Worm (Caenorhabditis elegans) whole organism, L4 larva: ENCODE results near the gene his-70.

Source experiments
- F49E8.2 ChIP-seq: sonication (generic microtip); optimal IDR thresholded peaks from 2 replicates; lab custom pipeline; 2016; ENCODE audit warnings: missing compliant biosample characterization, mild to moderate bottlenecking, missing genetic modification characterization, borderline replicate concordance
- R02D3.7 ChIP-seq: fragments of 150-350 bp; sonication (generic microtip); optimal IDR thresholded peaks from 3 replicates; lab custom pipeline; 2014; ENCODE audit warnings: missing biosample characterization, missing genetic modification characterization
- T26A8.4 ChIP-seq: fragments of 200-800 bp; sonication (Bioruptor generic); IDR thresholded peaks from 2 replicates; pipeline ENCODE4 v1.3.6; 2022; ENCODE audit warnings: missing genetic modification characterization, missing compliant biosample characterization
- Y105C5A.15 ChIP-seq: fragments of 200-800 bp; sonication (Bioruptor generic); IDR thresholded peaks from 2 replicates; pipeline ENCODE4 v1.3.6; 2022; ENCODE audit warnings: missing genetic modification characterization, missing compliant biosample characterization
- Y48G9A.11 ChIP-seq: fragments of 200-800 bp; sonication (Bioruptor generic); IDR thresholded peaks from 2 replicates; pipeline ENCODE4 v1.3.6; 2022; ENCODE audit warnings: missing genetic modification reagents, missing genetic modification characterization, missing compliant biosample characterization
- Y5F2A.4 ChIP-seq: fragments of 200-800 bp; sonication (Bioruptor generic); optimal IDR thresholded peaks from 2 replicates; lab custom pipeline; 2018; ENCODE audit warnings: mild to moderate bottlenecking, missing genetic modification characterization, missing compliant biosample characterization
- Y75B8A.6 ChIP-seq: fragments of 200-800 bp; sonication (Bioruptor generic); IDR thresholded peaks from 2 replicates; pipeline ENCODE4 v1.3.6; 2022; ENCODE audit warnings: missing genetic modification reagents, missing genetic modification characterization, missing compliant biosample characterization
- ZK337.2 ChIP-seq: fragments of 200-800 bp; sonication (Bioruptor generic); IDR thresholded peaks from 2 replicates; pipeline ENCODE4 v1.3.6; 2022; ENCODE audit warnings: missing genetic modification reagents, missing genetic modification characterization, missing compliant biosample characterization
- ama-1 ChIP-seq: fragments of 150-350 bp; optimal IDR thresholded peaks from 2 replicates; lab custom pipeline; 2014; ENCODE audit warnings: inconsistent platforms, mixed read lengths
- attf-4 ChIP-seq: sonication (generic microtip); optimal IDR thresholded peaks from 3 replicates; lab custom pipeline; 2017; ENCODE audit warnings: missing biosample characterization, missing genetic modification characterization
- ceh-20 ChIP-seq: fragments of 200-800 bp; sonication (Bioruptor generic); IDR thresholded peaks from 2 replicates; pipeline ENCODE4 v1.3.6; 2022; ENCODE audit warnings: missing genetic modification reagents, missing genetic modification characterization, missing compliant biosample characterization
- ceh-28 ChIP-seq: fragments of 150-350 bp; optimal IDR thresholded peaks from 2 replicates; lab custom pipeline; 2014; ENCODE audit warnings: missing biosample characterization, missing genetic modification reagents, missing genetic modification characterization
- ceh-32 ChIP-seq: sonication (generic microtip); optimal IDR thresholded peaks from 2 replicates; lab custom pipeline; 2016; ENCODE audit warnings: mild to moderate bottlenecking, missing genetic modification characterization, missing compliant biosample characterization; ENCODE audit not compliant: poor library complexity
- ceh-44 ChIP-seq: fragments of 200-800 bp; sonication (Bioruptor generic); IDR thresholded peaks from 2 replicates; pipeline ENCODE4 v1.3.6; 2022; ENCODE audit warnings: missing genetic modification reagents, missing genetic modification characterization, missing compliant biosample characterization
- ceh-82 ChIP-seq: sonication (generic microtip); optimal IDR thresholded peaks from 2 replicates; lab custom pipeline; 2017; ENCODE audit warnings: missing biosample characterization, missing genetic modification characterization
- ces-1 ChIP-seq: fragments of 150-350 bp; sonication (generic microtip); optimal IDR thresholded peaks from 4 replicates; lab custom pipeline; 2014; ENCODE audit warnings: missing biosample characterization, missing genetic modification reagents, missing genetic modification characterization
- ctbp-1 ChIP-seq: fragments of 200-800 bp; sonication (Bioruptor generic); IDR thresholded peaks from 2 replicates; pipeline ENCODE4 v1.3.6; 2022; ENCODE audit warnings: missing genetic modification reagents, missing genetic modification characterization, missing compliant biosample characterization
- daf-12 ChIP-seq: fragments of 150-350 bp; optimal IDR thresholded peaks from 2 replicates; lab custom pipeline; 2014; ENCODE audit warnings: missing biosample characterization, missing genetic modification reagents, missing genetic modification characterization
- daf-8 ChIP-seq: fragments of 200-800 bp; sonication (Bioruptor generic); IDR thresholded peaks from 2 replicates; pipeline ENCODE4 v1.3.6; 2022; ENCODE audit warnings: missing genetic modification characterization, missing compliant biosample characterization
- dmd-8 ChIP-seq: fragments of 200-800 bp; sonication (Bioruptor generic); IDR thresholded peaks from 2 replicates; pipeline ENCODE4 v1.3.6; 2022; ENCODE audit warnings: missing genetic modification characterization, missing compliant biosample characterization
- duxl-1 ChIP-seq: sonication (generic microtip); optimal IDR thresholded peaks from 2 replicates; lab custom pipeline; 2016; ENCODE audit warnings: mild to moderate bottlenecking, missing genetic modification characterization, moderate library complexity, missing compliant biosample characterization; ENCODE audit not compliant: poor library complexity
- dve-1 ChIP-seq: sonication (generic microtip); optimal IDR thresholded peaks from 2 replicates; lab custom pipeline; 2017; ENCODE audit warnings: antibody characterized with exemption, mild to moderate bottlenecking, missing genetic modification characterization, missing compliant biosample characterization; ENCODE audit not compliant: insufficient read depth
- fos-1 ChIP-seq: fragments of 150-350 bp; optimal IDR thresholded peaks from 2 replicates; lab custom pipeline; 2014; ENCODE audit warnings: missing biosample characterization, missing genetic modification characterization
- hif-1 ChIP-seq, 2 experiments: sonication (generic microtip); optimal IDR thresholded peaks; 2 replicates each; lab custom pipeline; 2016 to 2017; ENCODE audit warnings: missing compliant biosample characterization in 2 of 2, missing genetic modification characterization in 2 of 2, missing genetic modification reagents in 2 of 2, missing genotype in 2 of 2, mild to moderate bottlenecking in 1 of 2
- lim-7 ChIP-seq: fragments of 200-800 bp; sonication (Bioruptor generic); IDR thresholded peaks from 2 replicates; pipeline ENCODE4 v1.3.6; 2022; ENCODE audit warnings: missing genetic modification characterization, missing compliant biosample characterization
- lin-1 ChIP-seq: fragments of 200-800 bp; sonication (Bioruptor generic); IDR thresholded peaks from 2 replicates; pipeline ENCODE4 v1.3.6; 2022; ENCODE audit warnings: missing genetic modification reagents, missing genetic modification characterization, missing compliant biosample characterization
- lin-13 ChIP-seq: fragments of 150-350 bp; optimal IDR thresholded peaks from 2 replicates; lab custom pipeline; 2014; ENCODE audit warnings: missing biosample characterization, missing genetic modification reagents, missing genetic modification characterization
- lin-15B ChIP-seq: fragments of 150-350 bp; sonication (generic microtip); optimal IDR thresholded peaks from 3 replicates; lab custom pipeline; 2014; ENCODE audit warnings: missing biosample characterization, missing genetic modification characterization
- lin-29 ChIP-seq: fragments of 200-800 bp; sonication (Bioruptor generic); IDR thresholded peaks from 2 replicates; pipeline ENCODE4 v1.3.6; 2022; ENCODE audit warnings: missing genetic modification reagents, missing genetic modification characterization, missing compliant biosample characterization
- lir-3 ChIP-seq: sonication (generic microtip); optimal IDR thresholded peaks from 2 replicates; lab custom pipeline; 2016; ENCODE audit warnings: mild to moderate bottlenecking, missing genetic modification characterization, missing compliant biosample characterization
- madf-9 ChIP-seq: fragments of 200-800 bp; sonication (Bioruptor generic); conservative IDR thresholded peaks from 2 replicates; pipeline ENCODE4 v1.3.6; 2022; ENCODE audit warnings: missing genetic modification reagents, missing genetic modification characterization, missing compliant biosample characterization
- mdt-29 ChIP-seq: fragments of 200-800 bp; sonication (Bioruptor generic); IDR thresholded peaks from 2 replicates; pipeline ENCODE4 v1.3.6; 2022; ENCODE audit warnings: missing genetic modification reagents, missing genetic modification characterization, missing compliant biosample characterization
- mep-1 ChIP-seq: fragments of 150-350 bp; sonication (generic microtip); optimal IDR thresholded peaks from 3 replicates; lab custom pipeline; 2014; ENCODE audit warnings: missing biosample characterization, missing genetic modification characterization
- mxl-2 ChIP-seq: fragments of 200-800 bp; sonication (Bioruptor generic); conservative IDR thresholded peaks from 2 replicates; pipeline ENCODE4 v1.3.6; 2022; ENCODE audit warnings: missing genetic modification reagents, missing genetic modification characterization, missing compliant biosample characterization
- mxl-3 ChIP-seq: fragments of 200-800 bp; sonication (Bioruptor generic); optimal IDR thresholded peaks from 2 replicates; lab custom pipeline; 2018; ENCODE audit warnings: mild to moderate bottlenecking, missing genetic modification characterization, missing compliant biosample characterization
- nhr-10 ChIP-seq: fragments of 150-350 bp; optimal IDR thresholded peaks from 2 replicates; lab custom pipeline; 2014; ENCODE audit warnings: missing biosample characterization, missing genetic modification characterization
- nhr-102 ChIP-seq: sonication (generic microtip); optimal IDR thresholded peaks from 2 replicates; lab custom pipeline; 2016; ENCODE audit warnings: mild to moderate bottlenecking, missing genetic modification characterization, moderate library complexity, missing compliant biosample characterization
- nhr-11 ChIP-seq: fragments of 150-350 bp; optimal IDR thresholded peaks from 2 replicates; lab custom pipeline; 2014; ENCODE audit warnings: missing biosample characterization, missing genetic modification characterization
- nhr-25 ChIP-seq: sonication (generic microtip); optimal IDR thresholded peaks from 2 replicates; lab custom pipeline; 2017; ENCODE audit warnings: missing genetic modification characterization, mild to moderate bottlenecking, missing compliant biosample characterization, antibody characterized with exemption, moderate library complexity, borderline replicate concordance; ENCODE audit not compliant: insufficient read depth
- nhr-28 ChIP-seq: fragments of 150-350 bp; optimal IDR thresholded peaks from 2 replicates; lab custom pipeline; 2014; ENCODE audit warnings: missing biosample characterization, missing genetic modification characterization
- nhr-41 ChIP-seq: fragments of 200-800 bp; sonication (Bioruptor generic); IDR thresholded peaks from 2 replicates; pipeline ENCODE4 v1.3.6; 2022; ENCODE audit warnings: missing genetic modification reagents, missing genetic modification characterization, missing compliant biosample characterization
- nhr-42 ChIP-seq: fragments of 200-800 bp; sonication (Bioruptor generic); IDR thresholded peaks from 2 replicates; pipeline ENCODE4 v1.3.6; 2022; ENCODE audit warnings: missing genetic modification characterization, missing compliant biosample characterization
- nhr-6 ChIP-seq: fragments of 150-350 bp; optimal IDR thresholded peaks from 2 replicates; lab custom pipeline; 2014; ENCODE audit warnings: missing biosample characterization, missing genetic modification characterization
- nhr-77 ChIP-seq: fragments of 150-350 bp; optimal IDR thresholded peaks from 2 replicates; lab custom pipeline; 2014; ENCODE audit warnings: missing biosample characterization, missing genetic modification characterization
- rbr-2 ChIP-seq: sonication (generic microtip); optimal IDR thresholded peaks from 2 replicates; lab custom pipeline; 2016; ENCODE audit warnings: missing genotype, missing genetic modification characterization, missing compliant biosample characterization
- set-16 ChIP-seq: fragments of 200-800 bp; sonication (Bioruptor generic); IDR thresholded peaks from 2 replicates; pipeline ENCODE4 v1.3.6; 2022; ENCODE audit warnings: missing genetic modification reagents, missing genetic modification characterization, missing compliant biosample characterization
- snpc-1.2 ChIP-seq: fragments of 200-800 bp; sonication (Bioruptor generic); IDR thresholded peaks from 2 replicates; pipeline ENCODE4 v1.3.6; 2022; ENCODE audit warnings: missing genetic modification reagents, missing genetic modification characterization, missing compliant biosample characterization
- snpc-4 ChIP-seq: fragments of 150-350 bp; optimal IDR thresholded peaks from 2 replicates; lab custom pipeline; 2014; ENCODE audit warnings: missing biosample characterization, missing genetic modification characterization
- tag-97 ChIP-seq: fragments of 200-800 bp; sonication (Bioruptor generic); IDR thresholded peaks from 2 replicates; pipeline ENCODE4 v1.3.6; 2022; ENCODE audit warnings: missing genetic modification characterization, missing compliant biosample characterization
- zfp-2 ChIP-seq: sonication (generic microtip); optimal IDR thresholded peaks from 2 replicates; lab custom pipeline; 2016; ENCODE audit warnings: mild to moderate bottlenecking, missing genetic modification characterization, missing compliant biosample characterization
- zip-2 ChIP-seq: fragments of 150-350 bp; optimal IDR thresholded peaks from 2 replicates; lab custom pipeline; 2014; ENCODE audit warnings: missing biosample characterization, missing genetic modification characterization
- ztf-11 ChIP-seq: fragments of 150-350 bp; optimal IDR thresholded peaks from 2 replicates; lab custom pipeline; 2014; ENCODE audit warnings: missing biosample characterization, missing genetic modification characterization

The his-70 gene

ce11 chrIII:4087565-4087964 lies 27.6 kb upstream of the his-70 start (continued):
- TF ChIP-seq snpc-1.2 (GFP tag; lab: Robert Waterston, UW) (no peak), lin-15B (tag; lab: Kevin White, UChicago) (peak; percentile 16), tag-97 (GFP tag; lab: Robert Waterston, UW) (no peak), nhr-42 (GFP tag; lab: Robert Waterston, UW) (no peak), lin-13 (peak; percentile 56), lim-7 (GFP tag; lab: Robert Waterston, UW) (no peak), ceh-44 (GFP tag; lab: Robert Waterston, UW) (no peak), T26A8.4 (GFP tag; lab: Robert Waterston, UW) (0 out of 2 replicates have a peak, but pooled peaks have one; percentile 42), mxl-2 (GFP tag; lab: Robert Waterston, UW) (no peak), Y48G9A.11 (no peak), nhr-11 (tag; lab: Kevin White, UChicago) (peak; percentile 76), daf-12 (no peak), madf-9 (GFP tag; lab: Robert Waterston, UW) (no peak), ceh-20 (GFP tag; lab: Robert Waterston, UW) (0 out of 2 replicates have a peak, but pooled peaks have one; percentile 39), daf-8 (GFP tag; lab: Robert Waterston, UW) (no peak), nhr-41 (GFP tag; lab: Robert Waterston, UW) (no peak), set-16 (GFP tag; lab: Robert Waterston, UW) (peak; percentile 47; the same call in 1 of the 2 replicates), zfp-2 (tag; lab: Kevin White, UChicago) (no peak), ceh-82 (tag; lab: Kevin White, UChicago) (no peak), dmd-8 (no peak), dve-1 (tag; lab: Kevin White, UChicago) (peak; percentile 82), lin-29 (no peak), rbr-2 (tag; lab: Kevin White, UChicago) (peak; percentile 46), attf-4 (tag; lab: Kevin White, UChicago) (no peak), nhr-6 (tag; lab: Kevin White, UChicago) (peak; percentile 76), mxl-3 (peak; percentile 29), Y105C5A.15 (GFP tag; lab: Robert Waterston, UW) (no peak), nhr-28 (tag; lab: Kevin White, UChicago) (peak; percentile 60), F49E8.2 (tag; lab: Kevin White, UChicago) (no peak), Y5F2A.4 (GFP tag; lab: Kevin White, UChicago) (no peak), mep-1 (tag; lab: Kevin White, UChicago) (peak; percentile 70), snpc-4 (tag; lab: Kevin White, UChicago) (no peak), ztf-11 (tag; lab: Kevin White, UChicago) (no peak), R02D3.7 (tag; lab: Kevin White, UChicago) (no peak), lir-3 (no peak), ZK337.2 (GFP tag; lab: Robert Waterston, UW) (no peak), nhr-10 (tag; lab: Kevin White, UChicago) (no peak), ama-1 (lab: Kevin White, UChicago) (peak; percentile 49), ceh-28 (no peak), nhr-25 (tag; lab: Kevin White, UChicago) (no peak), nhr-102 (tag; lab: Kevin White, UChicago) (no peak), fos-1 (tag; lab: Kevin White, UChicago) (no peak), zip-2 (tag; lab: Kevin White, UChicago) (no peak), ceh-32 (tag; lab: Kevin White, UChicago) (no peak), Y75B8A.6 (GFP tag; lab: Robert Waterston, UW) (no peak), lin-1 (GFP tag; lab: Robert Waterston, UW) (no peak), ctbp-1 (GFP tag; lab: Robert Waterston, UW) (no peak), mdt-29 (GFP tag; lab: Robert Waterston, UW) (0 out of 2 replicates have a peak, but pooled peaks have one; percentile 15), duxl-1 (tag; lab: Kevin White, UChicago) (no peak), nhr-77 (tag; lab: Kevin White, UChicago) (peak; percentile 75), hif-1 (tag; optimal IDR thresholded peaks at IDR 0.05; lab: Kevin White, UChicago) (peak in 1 of 2 experiments; percentile 63), ces-1 (no peak)
